Worm (Caenorhabditis elegans): Measurements from ENCODE around the gene H04D03.6.

ce11 chrIII:10479180-10479579, 40.5 kb upstream of the H04D03.6 start, which contains the start of gene D2045.7:
- TF ChIP-seq F37B4.10 (GFP tag; IDR thresholded peaks at IDR 0.05) (no peak), snpc-1.1 (tag; optimal IDR thresholded peaks at IDR 0.05; ENCODE audit: insufficient read depth) (no peak), egl-18 (GFP tag; IDR thresholded peaks at IDR 0.05) (no peak), repo-1 (tag; optimal IDR thresholded peaks at IDR 0.05) (no peak), zim-3 (tag; optimal IDR thresholded peaks at IDR 0.05) (no peak), nhr-90 (tag; optimal IDR thresholded peaks at IDR 0.05) (no peak), lin-54 (GFP tag; optimal IDR thresholded peaks at IDR 0.05) (no peak), ztf-6 (GFP tag; IDR thresholded peaks at IDR 0.05) (no peak), ceh-91 (GFP tag; IDR thresholded peaks at IDR 0.05) (no peak)

Measured in whole organism, young adult.